Worm (Caenorhabditis elegans) whole organism, mixed stage, embryonic: ENCODE results near the gene frpr-12.

Source experiments
- ceh-83 ChIP-seq: fragments of 200-800 bp; sonication (Bioruptor generic); optimal IDR thresholded peaks from 2 replicates; lab custom pipeline; 2018; ENCODE audit warnings: mild to moderate bottlenecking, missing genetic modification characterization, missing compliant biosample characterization
- cnd-1 ChIP-seq: fragments of 200-800 bp; sonication (Bioruptor generic); optimal IDR thresholded peaks from 2 replicates; lab custom pipeline; 2018; ENCODE audit warnings: mild to moderate bottlenecking, missing genetic modification characterization, missing compliant biosample characterization
- lin-13 ChIP-seq: fragments of 150-350 bp; optimal IDR thresholded peaks from 2 replicates; lab custom pipeline; 2014; ENCODE audit warnings: missing biosample characterization, missing genetic modification characterization
- lsy-2 ChIP-seq: fragments of 150-350 bp; optimal IDR thresholded peaks from 2 replicates; lab custom pipeline; 2014; ENCODE audit warnings: missing biosample characterization, missing genetic modification characterization
- nhr-76 ChIP-seq: sonication (generic microtip); optimal IDR thresholded peaks from 2 replicates; lab custom pipeline; 2017; ENCODE audit warnings: missing biosample characterization, missing genetic modification characterization
- pha-4 ChIP-seq: fragments of 150-350 bp; optimal IDR thresholded peaks from 2 replicates; lab custom pipeline; 2018; ENCODE audit warnings: missing biosample characterization, missing genetic modification reagents, missing genetic modification characterization
- sem-2 ChIP-seq: fragments of 200-800 bp; sonication (Bioruptor generic); optimal IDR thresholded peaks from 2 replicates; lab custom pipeline; 2018; ENCODE audit warnings: mild to moderate bottlenecking, missing genetic modification characterization, missing compliant biosample characterization
- snpc-4 ChIP-seq: fragments of 150-350 bp; optimal IDR thresholded peaks from 2 replicates; lab custom pipeline; 2014; ENCODE audit warnings: missing biosample characterization, missing genetic modification characterization
- unc-39 ChIP-seq: fragments of 150-350 bp; optimal IDR thresholded peaks from 2 replicates; lab custom pipeline; 2014; ENCODE audit warnings: missing biosample characterization, missing genetic modification characterization
- unc-62 ChIP-seq: fragments of 150-350 bp; optimal IDR thresholded peaks from 2 replicates; lab custom pipeline; 2014; ENCODE audit warnings: missing biosample characterization, missing genetic modification reagents, missing genetic modification characterization

ce11 chrV:8898756-8899155 is 4.0 kb upstream of the frpr-12 start, which contains the start of gene frpr-13:
- TF ChIP-seq cnd-1 (tag; lab: Kevin White, UChicago) (no peak), snpc-4 (tag; lab: Kevin White, UChicago) (no peak), pha-4 (tag; lab: Kevin White, UChicago) (no peak), nhr-76 (tag; lab: Kevin White, UChicago) (no peak), unc-62 (GFP tag; lab: Kevin White, UChicago) (no peak), lsy-2 (tag; lab: Kevin White, UChicago) (no peak), sem-2 (GFP tag; lab: Kevin White, UChicago) (no peak), unc-39 (no peak), ceh-83 (GFP tag; lab: Kevin White, UChicago) (no peak), lin-13 (tag; lab: Kevin White, UChicago) (no peak)
